Worm (Caenorhabditis elegans): Measurements from ENCODE around the gene rml-1.

DNA sequence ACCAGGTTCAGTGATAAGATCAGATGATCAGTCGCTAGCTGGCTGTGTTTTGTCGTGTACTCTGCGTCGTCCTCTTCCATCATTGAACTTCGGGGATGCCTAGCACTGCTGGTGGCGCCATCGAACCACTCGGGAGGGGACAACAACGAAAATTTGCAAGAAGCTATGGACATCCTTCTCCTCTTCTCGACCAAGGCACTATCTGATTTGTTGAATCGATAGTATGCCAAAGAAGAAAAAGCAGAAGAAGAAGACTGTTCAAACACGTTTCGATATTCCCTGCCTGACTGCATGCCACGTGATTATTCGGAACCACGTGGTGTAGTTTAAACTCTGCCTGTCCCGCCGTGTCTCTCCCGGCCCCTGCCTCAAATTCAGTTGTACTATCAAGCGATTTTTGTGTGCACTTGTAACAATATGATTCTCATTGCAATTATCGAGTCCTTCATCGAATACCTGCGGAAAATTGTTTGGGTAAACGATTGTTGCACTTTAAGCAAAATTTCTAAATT, 48.6 kb downstream of the rml-1 start:
- TF ChIP-seq lsy-2 (tag; optimal IDR thresholded peaks at IDR 0.05) (no peak), ztf-7 (tag; optimal IDR thresholded peaks at IDR 0.05) (no peak), pha-4 (GFP tag; IDR thresholded peaks at IDR 0.05) (no peak), pha-4 (tag; optimal IDR thresholded peaks at IDR 0.05) (no peak)
